Worm (Caenorhabditis elegans): ENCODE results near the gene cec-2.
"Not testable (repeated sequence)": the region's sequence is repeated elsewhere in the genome, so short reads cannot be mapped to it uniquely, and the experiment has no call there.

Gene cec-2

ce11 chrIV:1182292-1182691 lies 11.8 kb downstream of the cec-2 start, which contains the start of gene rmif-2:
Gene rmif-2 (plus strand): TSS chrIV:1182592.
- not testable (repeated sequence) for TF ChIP-seq flh-1 (GFP tag; optimal IDR thresholded peaks at IDR 0.05); zip-8 (tag; optimal IDR thresholded peaks at IDR 0.05); ham-2 (GFP tag; optimal IDR thresholded peaks at IDR 0.05)

ce11 chrIV:1187502-1187901 lies 17.0 kb downstream of the cec-2 start, which contains the start of gene mdt-20:
Gene mdt-20 (plus strand): TSS chrIV:1187802.
- TF ChIP-seq lsy-2 (tag; optimal IDR thresholded peaks at IDR 0.05); sem-2 (GFP tag; optimal IDR thresholded peaks at IDR 0.05); mls-2 (tag; optimal IDR thresholded peaks at IDR 0.05): not testable (repeated sequence)

ce11 chrIV:1192765-1193164 lies 22.3 kb downstream of the cec-2 start, which contains the start of gene spl-3:
Gene spl-3 (plus strand): TSS chrIV:1193065.
- no peak for TF ChIP-seq unc-62 (GFP tag; optimal IDR thresholded peaks at IDR 0.05)
- no peak for TF ChIP-seq nhr-76 (tag; optimal IDR thresholded peaks at IDR 0.05)
- no peak for TF ChIP-seq elt-1 (tag; optimal IDR thresholded peaks at IDR 0.05; ENCODE audit: borderline replicate concordance, insufficient read depth)
- no peak for TF ChIP-seq lin-32 (GFP tag; optimal IDR thresholded peaks at IDR 0.05)
- TF ChIP-seq cnd-1 (tag; optimal IDR thresholded peaks at IDR 0.05) = no peak

- TF ChIP-seq ces-1 (GFP tag; optimal IDR thresholded peaks at IDR 0.05) = no peak
- TF ChIP-seq bed-3 (GFP tag; optimal IDR thresholded peaks at IDR 0.05) = no peak
- no peak for TF ChIP-seq mab-5 (tag; optimal IDR thresholded peaks at IDR 0.05)
- no peak for TF ChIP-seq ceh-83 (GFP tag; optimal IDR thresholded peaks at IDR 0.05)
- TF ChIP-seq blmp-1 (tag; optimal IDR thresholded peaks at IDR 0.05) = no peak
- TF ChIP-seq ham-2 (GFP tag; optimal IDR thresholded peaks at IDR 0.05) = no peak
- no peak for TF ChIP-seq nhr-2 (tag; optimal IDR thresholded peaks at IDR 0.05)
- TF ChIP-seq lin-32 (GFP tag; optimal IDR thresholded peaks at IDR 0.05) = no peak
- TF ChIP-seq sem-2 (GFP tag; optimal IDR thresholded peaks at IDR 0.05) = no peak
- TF ChIP-seq flh-1 (GFP tag; optimal IDR thresholded peaks at IDR 0.05) = no peak
- no peak for TF ChIP-seq M03D4.4 (tag; optimal IDR thresholded peaks at IDR 0.05)
- no peak for TF ChIP-seq mls-2 (tag; optimal IDR thresholded peaks at IDR 0.05)
- no peak for TF ChIP-seq zip-8 (tag; optimal IDR thresholded peaks at IDR 0.05)
These were observed 29.0 kb downstream of the cec-2 start for ce11 chrIV:1199501-1199900.

- TF ChIP-seq ham-2 (GFP tag; optimal IDR thresholded peaks at IDR 0.05) = no peak
These were observed 34.4 kb downstream of the cec-2 start, which contains the start of gene dsl-2 for ce11 chrIV:1204870-1205269. Gene dsl-2 (minus strand): TSS chrIV:1204970.

ce11 chrIV:1207980-1208379 lies 37.5 kb downstream of the cec-2 start, which contains the start of gene dsl-1:
Gene dsl-1 (minus strand): TSS chrIV:1208080.
- no peak for TF ChIP-seq unc-120 (tag; optimal IDR thresholded peaks at IDR 0.05; ENCODE audit: poor library complexity, severe bottlenecking)

- no peak for TF ChIP-seq zip-8 (tag; optimal IDR thresholded peaks at IDR 0.05)
- TF ChIP-seq ceh-83 (GFP tag; optimal IDR thresholded peaks at IDR 0.05) = no peak
- no peak for TF ChIP-seq elt-3 (tag; optimal IDR thresholded peaks at IDR 0.05)
- TF ChIP-seq nhr-237 (tag; optimal IDR thresholded peaks at IDR 0.05) = no peak
These were observed 38.8 kb downstream of the cec-2 start for ce11 chrIV:1209320-1209719.

- TF ChIP-seq unc-120 (tag; optimal IDR thresholded peaks at IDR 0.05; ENCODE audit: poor library complexity, severe bottlenecking) (no peak), ham-2 (GFP tag; optimal IDR thresholded peaks at IDR 0.05) (no peak), nhr-28 (tag; optimal IDR thresholded peaks at IDR 0.05) (no peak), drap-1 (GFP tag; optimal IDR thresholded peaks at IDR 0.05) (no peak), lin-32 (GFP tag; optimal IDR thresholded peaks at IDR 0.05) (no peak), M03D4.4 (tag; optimal IDR thresholded peaks at IDR 0.05) (no peak), unc-62 (GFP tag; optimal IDR thresholded peaks at IDR 0.05) (no peak), lsy-2 (tag; optimal IDR thresholded peaks at IDR 0.05) (no peak), nhr-237 (tag; optimal IDR thresholded peaks at IDR 0.05) (no peak), sptf-1 (tag; optimal IDR thresholded peaks at IDR 0.05) (no peak), ztf-11 (tag; optimal IDR thresholded peaks at IDR 0.05) (no peak), nhr-2 (tag; optimal IDR thresholded peaks at IDR 0.05) (no peak), ces-1 (GFP tag; optimal IDR thresholded peaks at IDR 0.05) (no peak)
These were observed 39.3 kb downstream of the cec-2 start for ce11 chrIV:1209813-1210212.
